Worm (Caenorhabditis elegans) whole organism, L3 larva: Measurements from ENCODE around the gene Y53C12A.11.
A peak's percentile ranks its signal among the peaks of the same experiment; 100 is the strongest.

ENCODE experiments used
- R02D3.7 ChIP-seq: fragments of 150-350 bp; optimal IDR thresholded peaks from 2 replicates; lab custom pipeline; 2014; ENCODE audit warnings: missing biosample characterization, missing genetic modification characterization
- ama-1 ChIP-seq: fragments of 150-350 bp; optimal IDR thresholded peaks from 2 replicates; lab custom pipeline; 2018
- ceh-28 ChIP-seq: fragments of 150-350 bp; optimal IDR thresholded peaks from 2 replicates; lab custom pipeline; 2014; ENCODE audit warnings: missing biosample characterization, missing genetic modification reagents, missing genetic modification characterization
- ceh-82 ChIP-seq: fragments of 150-350 bp; optimal IDR thresholded peaks from 2 replicates; lab custom pipeline; 2014; ENCODE audit warnings: missing biosample characterization, missing genetic modification characterization
- daf-12 ChIP-seq: fragments of 150-350 bp; optimal IDR thresholded peaks from 2 replicates; lab custom pipeline; 2014; ENCODE audit warnings: missing biosample characterization, missing genetic modification reagents, missing genetic modification characterization
- egl-27 ChIP-seq: sonication (generic microtip); optimal IDR thresholded peaks from 4 replicates; lab custom pipeline; 2017; ENCODE audit warnings: missing biosample characterization, missing genetic modification reagents, missing genetic modification characterization
- egl-5 ChIP-seq: fragments of 150-350 bp; optimal IDR thresholded peaks from 2 replicates; lab custom pipeline; 2017; ENCODE audit warnings: missing biosample characterization, missing genetic modification reagents, missing genetic modification characterization, inconsistent platforms
- elt-1 ChIP-seq: fragments of 150-350 bp; optimal IDR thresholded peaks from 2 replicates; lab custom pipeline; 2014; ENCODE audit warnings: missing biosample characterization, missing genetic modification characterization
- elt-2 ChIP-seq: sonication (generic microtip); optimal IDR thresholded peaks from 2 replicates; lab custom pipeline; 2016; ENCODE audit warnings: missing genetic modification reagents, mild to moderate bottlenecking, missing genetic modification characterization, missing compliant biosample characterization
- eor-1 ChIP-seq, 2 experiments: fragments of 150-350 bp; optimal IDR thresholded peaks; 2 replicates each; lab custom pipeline; 2014 to 2018; ENCODE audit warnings: missing biosample characterization in 2 of 2, missing genetic modification characterization in 2 of 2
- fkh-10 ChIP-seq: sonication (generic microtip); optimal IDR thresholded peaks from 2 replicates; lab custom pipeline; 2017; ENCODE audit warnings: missing biosample characterization, missing genetic modification reagents, missing genetic modification characterization
- fos-1 ChIP-seq: fragments of 150-350 bp; optimal IDR thresholded peaks from 2 replicates; lab custom pipeline; 2014; ENCODE audit warnings: missing biosample characterization, missing genetic modification characterization
- hmg-11 ChIP-seq: sonication (generic microtip); optimal IDR thresholded peaks from 2 replicates; lab custom pipeline; 2016; ENCODE audit warnings: missing genetic modification characterization, missing compliant biosample characterization
- jun-1 ChIP-seq: fragments of 150-350 bp; optimal IDR thresholded peaks from 2 replicates; lab custom pipeline; 2014; ENCODE audit warnings: missing biosample characterization, missing genetic modification reagents, missing genetic modification characterization
- lin-15B ChIP-seq: fragments of 150-350 bp; optimal IDR thresholded peaks from 2 replicates; lab custom pipeline; 2014; ENCODE audit warnings: missing biosample characterization, missing genetic modification characterization
- lin-39 ChIP-seq: fragments of 150-350 bp; optimal IDR thresholded peaks from 2 replicates; lab custom pipeline; 2018; ENCODE audit warnings: missing biosample characterization, missing genetic modification reagents, missing genetic modification characterization
- lsy-12 ChIP-seq: sonication (generic microtip); optimal IDR thresholded peaks from 2 replicates; lab custom pipeline; 2016; ENCODE audit warnings: mild to moderate bottlenecking, missing genetic modification characterization, missing compliant biosample characterization
- mdl-1 ChIP-seq: fragments of 150-350 bp; optimal IDR thresholded peaks from 2 replicates; lab custom pipeline; 2014; ENCODE audit warnings: missing biosample characterization, missing genetic modification characterization
- mml-1 ChIP-seq: fragments of 150-350 bp; sonication (generic microtip); optimal IDR thresholded peaks from 3 replicates; lab custom pipeline; 2014; ENCODE audit warnings: missing biosample characterization, missing genetic modification characterization
- nfya-1 ChIP-seq: sonication (generic microtip); optimal IDR thresholded peaks from 2 replicates; lab custom pipeline; 2017; ENCODE audit warnings: missing genetic modification characterization, mild to moderate bottlenecking, missing compliant biosample characterization, antibody characterized with exemption, moderate library complexity; ENCODE audit not compliant: insufficient read depth
- nhr-11 ChIP-seq: fragments of 150-350 bp; optimal IDR thresholded peaks from 2 replicates; lab custom pipeline; 2014; ENCODE audit warnings: missing biosample characterization, missing genetic modification characterization
- nhr-12 ChIP-seq: fragments of 150-350 bp; optimal IDR thresholded peaks from 2 replicates; lab custom pipeline; 2014; ENCODE audit warnings: missing biosample characterization, missing genetic modification characterization
- nhr-23 ChIP-seq: fragments of 150-350 bp; optimal IDR thresholded peaks from 2 replicates; lab custom pipeline; 2014; ENCODE audit warnings: missing biosample characterization, missing genetic modification reagents, missing genetic modification characterization
- nhr-237 ChIP-seq: fragments of 150-350 bp; optimal IDR thresholded peaks from 2 replicates; lab custom pipeline; 2014; ENCODE audit warnings: missing biosample characterization, missing genetic modification characterization
- nhr-25 ChIP-seq: sonication (generic microtip); optimal IDR thresholded peaks from 2 replicates; lab custom pipeline; 2017; ENCODE audit warnings: missing biosample characterization, missing genetic modification characterization
- nhr-28 ChIP-seq: fragments of 150-350 bp; optimal IDR thresholded peaks from 2 replicates; lab custom pipeline; 2014; ENCODE audit warnings: missing biosample characterization, missing genetic modification characterization
- nhr-43 ChIP-seq: sonication (generic microtip); optimal IDR thresholded peaks from 2 replicates; lab custom pipeline; 2016; ENCODE audit warnings: mild to moderate bottlenecking, missing genetic modification characterization, missing compliant biosample characterization; ENCODE audit not compliant: poor library complexity, severe bottlenecking
- nhr-67 ChIP-seq: fragments of 150-350 bp; optimal IDR thresholded peaks from 2 replicates; lab custom pipeline; 2014; ENCODE audit warnings: missing biosample characterization, missing genetic modification characterization
- nhr-76 ChIP-seq: fragments of 150-350 bp; sonication (generic microtip); optimal IDR thresholded peaks from 5 replicates; lab custom pipeline; 2014; ENCODE audit warnings: missing biosample characterization, missing genetic modification characterization
- pha-4 ChIP-seq: fragments of 150-350 bp; optimal IDR thresholded peaks from 2 replicates; lab custom pipeline; 2014; ENCODE audit warnings: missing biosample characterization, missing genetic modification reagents, missing genetic modification characterization
- pqm-1 ChIP-seq: fragments of 150-350 bp; optimal IDR thresholded peaks from 2 replicates; lab custom pipeline; 2017; ENCODE audit warnings: missing biosample characterization, missing genetic modification characterization, inconsistent platforms
- skn-1 ChIP-seq: fragments of 150-350 bp; optimal IDR thresholded peaks from 2 replicates; lab custom pipeline; 2014; ENCODE audit warnings: missing biosample characterization, missing genetic modification characterization
- snpc-4 ChIP-seq: fragments of 150-350 bp; optimal IDR thresholded peaks from 2 replicates; lab custom pipeline; 2014; ENCODE audit warnings: missing biosample characterization, missing genetic modification characterization
- tbx-2 ChIP-seq: sonication (generic microtip); optimal IDR thresholded peaks from 2 replicates; lab custom pipeline; 2016; ENCODE audit warnings: mild to moderate bottlenecking, missing genetic modification characterization, missing compliant biosample characterization
- unc-39 ChIP-seq: sonication (generic microtip); optimal IDR thresholded peaks from 4 replicates; lab custom pipeline; 2017; ENCODE audit warnings: missing biosample characterization, missing genetic modification characterization
- unc-62 ChIP-seq: fragments of 150-350 bp; sonication (generic microtip); optimal IDR thresholded peaks from 4 replicates; lab custom pipeline; 2014; ENCODE audit warnings: missing biosample characterization, missing genetic modification reagents, missing genetic modification characterization
- zag-1 ChIP-seq: fragments of 150-350 bp; optimal IDR thresholded peaks from 2 replicates; lab custom pipeline; 2014; ENCODE audit warnings: missing biosample characterization, missing genetic modification characterization
- ztf-11 ChIP-seq: fragments of 150-350 bp; optimal IDR thresholded peaks from 2 replicates; lab custom pipeline; 2014; ENCODE audit warnings: missing biosample characterization, missing genetic modification characterization
- ztf-4 ChIP-seq: fragments of 150-350 bp; optimal IDR thresholded peaks from 2 replicates; lab custom pipeline; 2014; ENCODE audit warnings: missing biosample characterization, missing genetic modification characterization

Gene Y53C12A.11

ce11 chrII:9752278-9752677, 33.8 kb upstream of the Y53C12A.11 start:
- no peak for TF ChIP-seq mml-1 (tag; lab: Kevin White, UChicago)
- no peak for TF ChIP-seq ztf-11 (tag; lab: Kevin White, UChicago)
- no peak for TF ChIP-seq fkh-10 (GFP tag; lab: Kevin White, UChicago)
- TF ChIP-seq nhr-43 (tag; lab: Kevin White, UChicago), result peak; percentile 81
- peak; percentile 71 for TF ChIP-seq nhr-23
- TF ChIP-seq mdl-1 (tag; lab: Kevin White, UChicago), result no peak
- no peak for TF ChIP-seq nhr-28 (tag; lab: Kevin White, UChicago)
- TF ChIP-seq lin-39 (tag; lab: Kevin White, UChicago), result no peak
- no peak for TF ChIP-seq elt-1 (tag; lab: Kevin White, UChicago)
- TF ChIP-seq R02D3.7 (tag; lab: Kevin White, UChicago), result no peak
- no peak for TF ChIP-seq ama-1
- TF ChIP-seq eor-1 (tag; optimal IDR thresholded peaks at IDR 0.05; lab: Kevin White, UChicago), result no peak
- no peak for TF ChIP-seq nhr-67 (tag; lab: Kevin White, UChicago)
- no peak for TF ChIP-seq snpc-4
- TF ChIP-seq unc-39 (tag; lab: Kevin White, UChicago), result no peak
- no peak for TF ChIP-seq ceh-28
- TF ChIP-seq nfya-1 (tag; lab: Kevin White, UChicago), result no peak
- TF ChIP-seq ceh-82 (tag; lab: Kevin White, UChicago), result no peak

- TF ChIP-seq pqm-1 (tag; lab: Kevin White, UChicago) (peak; percentile 71), nhr-76 (tag; lab: Kevin White, UChicago) (no peak), egl-5 (tag; lab: Kevin White, UChicago) (peak; percentile 79), lin-39 (tag; lab: Kevin White, UChicago) (peak; percentile 92), ceh-28 (peak; percentile 64), tbx-2 (no peak), skn-1 (tag; lab: Kevin White, UChicago) (peak; percentile 73), unc-62 (GFP tag; lab: Kevin White, UChicago) (no peak), elt-2 (tag; lab: Kevin White, UChicago) (peak; percentile 55), pha-4 (peak; percentile 93), nfya-1 (tag; lab: Kevin White, UChicago) (peak; percentile 97), hmg-11 (tag; lab: Kevin White, UChicago) (peak; percentile 60), elt-1 (tag; lab: Kevin White, UChicago) (peak; percentile 54), lin-15B (peak; percentile 88), ztf-4 (tag; lab: Kevin White, UChicago) (no peak), R02D3.7 (tag; lab: Kevin White, UChicago) (peak; percentile 96), nhr-23 (peak; percentile 91), snpc-4 (peak; percentile 66), fkh-10 (GFP tag; lab: Kevin White, UChicago) (peak; percentile 12), nhr-43 (tag; lab: Kevin White, UChicago) (peak; percentile 69), nhr-25 (tag; lab: Kevin White, UChicago) (peak; percentile 88), zag-1 (tag; lab: Kevin White, UChicago) (no peak)
Measured at ce11 chrII:9746069-9746468, 27.6 kb upstream of the Y53C12A.11 start, which contains the start of the genes Y53C12B.1 and nos-3. TSS of gene Y53C12B.1 (minus strand) at chrII:9746078. TSS of gene nos-3 (plus strand) at chrII:9746316.

- no peak for TF ChIP-seq nhr-12
- TF ChIP-seq nhr-25 (tag; lab: Kevin White, UChicago), result no peak
Measured at ce11 chrII:9742784-9743183, 24.3 kb upstream of the Y53C12A.11 start, which contains the start of gene pno-1. TSS of gene pno-1 (minus strand) at chrII:9742884.

- TF ChIP-seq elt-2 (tag; lab: Kevin White, UChicago) (peak; percentile 49), jun-1 (tag; lab: Kevin White, UChicago) (no peak)
- TF ChIP-seq, all 47 proteins: peak for 1
Measured at ce11 chrII:9741400-9741799, 22.9 kb upstream of the Y53C12A.11 start.

ce11 chrII:9740552-9740951, 22.1 kb upstream of the Y53C12A.11 start:
- TF ChIP-seq nhr-237 (tag; lab: Kevin White, UChicago) (no peak), nhr-43 (tag; lab: Kevin White, UChicago) (no peak), lin-15B (no peak), fos-1 (no peak), tbx-2 (no peak), elt-2 (tag; lab: Kevin White, UChicago) (peak; percentile 94), nhr-23 (no peak), elt-1 (tag; lab: Kevin White, UChicago) (no peak), lsy-12 (tag; lab: Kevin White, UChicago) (no peak), mdl-1 (tag; lab: Kevin White, UChicago) (no peak), nhr-11 (no peak), lin-39 (tag; lab: Kevin White, UChicago) (no peak), daf-12 (no peak), pqm-1 (tag; lab: Kevin White, UChicago) (peak; percentile 83), egl-5 (tag; lab: Kevin White, UChicago) (no peak), skn-1 (tag; lab: Kevin White, UChicago) (no peak), ztf-11 (tag; lab: Kevin White, UChicago) (no peak), R02D3.7 (tag; lab: Kevin White, UChicago) (no peak), ztf-4 (tag; lab: Kevin White, UChicago) (no peak), nfya-1 (tag; lab: Kevin White, UChicago) (peak; percentile 34), nhr-28 (tag; lab: Kevin White, UChicago) (no peak), egl-27 (tag; lab: Kevin White, UChicago) (no peak), jun-1 (tag; lab: Kevin White, UChicago) (no peak), pha-4 (peak; percentile 50), hmg-11 (tag; lab: Kevin White, UChicago) (no peak), fkh-10 (GFP tag; lab: Kevin White, UChicago) (no peak)
